Worm (Caenorhabditis elegans) whole organism, late embryonic: Measurements from ENCODE around the gene col-131.

Experiments used
- F13H6.1 ChIP-seq: sonication (generic microtip); optimal IDR thresholded peaks from 2 replicates; lab custom pipeline; 2016; ENCODE audit warnings: missing genetic modification characterization, missing compliant biosample characterization
- K09A11.1 ChIP-seq: sonication (generic microtip); optimal IDR thresholded peaks from 2 replicates; lab custom pipeline; 2017; ENCODE audit warnings: antibody characterized with exemption, mild to moderate bottlenecking, missing genetic modification characterization, missing compliant biosample characterization; ENCODE audit not compliant: insufficient read depth
- ceh-18 ChIP-seq: sonication (generic microtip); optimal IDR thresholded peaks from 2 replicates; lab custom pipeline; 2016; ENCODE audit warnings: missing genetic modification characterization, missing compliant biosample characterization
- ceh-19 ChIP-seq: fragments of 200-800 bp; sonication (Bioruptor generic); optimal IDR thresholded peaks from 2 replicates; lab custom pipeline; 2018; ENCODE audit warnings: mild to moderate bottlenecking, missing genetic modification characterization, missing compliant biosample characterization
- ceh-30 ChIP-seq: fragments of 150-350 bp; optimal IDR thresholded peaks from 2 replicates; lab custom pipeline; 2014; ENCODE audit warnings: missing biosample characterization, missing genetic modification characterization
- ceh-34 ChIP-seq: sonication (generic microtip); optimal IDR thresholded peaks from 2 replicates; lab custom pipeline; 2016; ENCODE audit warnings: mild to moderate bottlenecking, missing genetic modification characterization, missing compliant biosample characterization
- ceh-45 ChIP-seq: fragments of 200-800 bp; sonication (Bioruptor generic); IDR thresholded peaks from 2 replicates; pipeline ENCODE4 v1.3.6; 2022; ENCODE audit warnings: missing genetic modification reagents, missing genetic modification characterization, missing compliant biosample characterization
- ceh-6 ChIP-seq: fragments of 200-800 bp; sonication (Bioruptor generic); optimal IDR thresholded peaks from 2 replicates; lab custom pipeline; 2018; ENCODE audit warnings: mild to moderate bottlenecking, missing genetic modification characterization, missing compliant biosample characterization
- ceh-9 ChIP-seq: sonication (generic microtip); optimal IDR thresholded peaks from 2 replicates; lab custom pipeline; 2016; ENCODE audit warnings: mild to moderate bottlenecking, missing genetic modification characterization, inconsistent platforms, missing compliant biosample characterization
- che-1 ChIP-seq: sonication (generic microtip); optimal IDR thresholded peaks from 2 replicates; lab custom pipeline; 2016; ENCODE audit warnings: mild to moderate bottlenecking, missing genetic modification characterization, missing compliant biosample characterization
- dmd-4 ChIP-seq: sonication (generic microtip); optimal IDR thresholded peaks from 2 replicates; lab custom pipeline; 2016; ENCODE audit warnings: borderline replicate concordance, missing genetic modification characterization, missing compliant biosample characterization
- dve-1 ChIP-seq: sonication (generic microtip); optimal IDR thresholded peaks from 2 replicates; lab custom pipeline; 2017; ENCODE audit warnings: antibody characterized with exemption, mild to moderate bottlenecking, missing genetic modification characterization, missing compliant biosample characterization
- elt-2 ChIP-seq: sonication (generic microtip); optimal IDR thresholded peaks from 2 replicates; lab custom pipeline; 2016; ENCODE audit warnings: missing genetic modification reagents, missing genetic modification characterization, missing compliant biosample characterization
- elt-4 ChIP-seq: sonication (generic microtip); optimal IDR thresholded peaks from 2 replicates; lab custom pipeline; 2016; ENCODE audit warnings: missing genetic modification characterization, missing compliant biosample characterization
- ets-4 ChIP-seq: sonication (generic microtip); optimal IDR thresholded peaks from 2 replicates; lab custom pipeline; 2016; ENCODE audit warnings: missing genetic modification characterization, missing compliant biosample characterization
- eyg-1 ChIP-seq: sonication (generic microtip); optimal IDR thresholded peaks from 2 replicates; lab custom pipeline; 2016; ENCODE audit warnings: missing genotype, missing genetic modification characterization, missing compliant biosample characterization
- fkh-10 ChIP-seq: fragments of 150-350 bp; optimal IDR thresholded peaks from 2 replicates; lab custom pipeline; 2014; ENCODE audit warnings: missing biosample characterization, missing genetic modification reagents, missing genetic modification characterization
- gmeb-2 ChIP-seq: sonication (generic microtip); optimal IDR thresholded peaks from 2 replicates; lab custom pipeline; 2016; ENCODE audit warnings: missing genetic modification characterization, inconsistent platforms, missing compliant biosample characterization
- hlh-8 ChIP-seq: sonication (generic microtip); optimal IDR thresholded peaks from 2 replicates; lab custom pipeline; 2016; ENCODE audit warnings: missing genotype, missing genetic modification characterization, missing compliant biosample characterization
- lim-6 ChIP-seq: sonication (generic microtip); optimal IDR thresholded peaks from 2 replicates; lab custom pipeline; 2016; ENCODE audit warnings: missing genetic modification characterization, missing compliant biosample characterization
- lin-11 ChIP-seq: fragments of 200-800 bp; sonication (Bioruptor generic); optimal IDR thresholded peaks from 2 replicates; lab custom pipeline; 2018; ENCODE audit warnings: mild to moderate bottlenecking, missing genetic modification characterization, missing compliant biosample characterization
- madf-2 ChIP-seq: sonication (generic microtip); optimal IDR thresholded peaks from 2 replicates; lab custom pipeline; 2017; ENCODE audit warnings: missing genetic modification characterization, missing compliant biosample characterization
- mec-3 ChIP-seq: sonication (generic microtip); optimal IDR thresholded peaks from 2 replicates; lab custom pipeline; 2016; ENCODE audit warnings: borderline replicate concordance, missing genetic modification characterization, missing compliant biosample characterization
- nfya-1 ChIP-seq: sonication (generic microtip); optimal IDR thresholded peaks from 2 replicates; lab custom pipeline; 2017; ENCODE audit warnings: missing genetic modification characterization, mild to moderate bottlenecking, missing compliant biosample characterization, antibody characterized with exemption, moderate library complexity
- nhr-232 ChIP-seq: sonication (generic microtip); optimal IDR thresholded peaks from 2 replicates; lab custom pipeline; 2016; ENCODE audit warnings: missing genetic modification characterization, missing compliant biosample characterization
- npax-4 ChIP-seq: sonication (generic microtip); optimal IDR thresholded peaks from 2 replicates; lab custom pipeline; 2016; ENCODE audit warnings: missing genetic modification characterization, missing compliant biosample characterization
- odd-2 ChIP-seq: sonication (generic microtip); optimal IDR thresholded peaks from 2 replicates; lab custom pipeline; 2017; ENCODE audit warnings: antibody characterized with exemption, mild to moderate bottlenecking, missing genetic modification characterization, missing compliant biosample characterization
- pag-3 ChIP-seq: sonication (generic microtip); optimal IDR thresholded peaks from 2 replicates; lab custom pipeline; 2016; ENCODE audit warnings: missing compliant biosample characterization, missing genetic modification characterization, borderline replicate concordance
- pha-2 ChIP-seq: sonication (generic microtip); optimal IDR thresholded peaks from 2 replicates; lab custom pipeline; 2017; ENCODE audit warnings: mild to moderate bottlenecking, missing genetic modification characterization, missing compliant biosample characterization
- pros-1 ChIP-seq: fragments of 150-350 bp; optimal IDR thresholded peaks from 2 replicates; lab custom pipeline; 2014; ENCODE audit warnings: missing biosample characterization, missing genetic modification reagents, missing genetic modification characterization
- rnt-1 ChIP-seq: sonication (generic microtip); optimal IDR thresholded peaks from 2 replicates; lab custom pipeline; 2016; ENCODE audit warnings: missing genetic modification characterization, missing compliant biosample characterization
- sox-2 ChIP-seq: fragments of 200-800 bp; sonication (Bioruptor generic); IDR thresholded peaks from 2 replicates; pipeline ENCODE4 v1.3.6; 2022; ENCODE audit warnings: missing genetic modification reagents, missing genetic modification characterization, missing compliant biosample characterization
- tbx-2 ChIP-seq: sonication (generic microtip); optimal IDR thresholded peaks from 2 replicates; lab custom pipeline; 2016; ENCODE audit warnings: missing genetic modification characterization, missing compliant biosample characterization
- tbx-7 ChIP-seq: sonication (generic microtip); optimal IDR thresholded peaks from 2 replicates; lab custom pipeline; 2016; ENCODE audit warnings: missing genotype, missing genetic modification characterization, missing compliant biosample characterization
- ttx-3 ChIP-seq: sonication (generic microtip); optimal IDR thresholded peaks from 2 replicates; lab custom pipeline; 2016; ENCODE audit warnings: missing genetic modification reagents, missing genetic modification characterization, missing compliant biosample characterization
- unc-55 ChIP-seq: sonication (generic microtip); optimal IDR thresholded peaks from 2 replicates; lab custom pipeline; 2017; ENCODE audit warnings: missing biosample characterization, missing genetic modification reagents, missing genetic modification characterization
- unc-86 ChIP-seq: sonication (generic microtip); optimal IDR thresholded peaks from 2 replicates; lab custom pipeline; 2016; ENCODE audit warnings: missing genetic modification characterization, missing compliant biosample characterization
- ztf-16 ChIP-seq: sonication (generic microtip); optimal IDR thresholded peaks from 2 replicates; lab custom pipeline; 2017; ENCODE audit warnings: missing genetic modification characterization, missing compliant biosample characterization

Gene col-131

ce11 chrIV:13068451-13068850 lies 1.4 kb upstream of the col-131 start, which contains the start of gene scl-6:
Gene scl-6 (plus strand): TSS chrIV:13068751.
- TF ChIP-seq elt-2 (tag; lab: Kevin White, UChicago) (no peak), ceh-30 (tag; lab: Kevin White, UChicago) (no peak), hlh-8 (tag; lab: Kevin White, UChicago) (no peak), mec-3 (no peak), lim-6 (no peak), F13H6.1 (no peak), unc-55 (GFP tag; lab: Kevin White, UChicago) (no peak), rnt-1 (tag; lab: Kevin White, UChicago) (no peak), nfya-1 (tag; lab: Kevin White, UChicago) (no peak), ets-4 (tag; lab: Kevin White, UChicago) (no peak), npax-4 (tag; lab: Kevin White, UChicago) (no peak), sox-2 (GFP tag; lab: Robert Waterston, UW) (no peak), ceh-9 (tag; lab: Kevin White, UChicago) (no peak)

ce11 chrIV:13066044-13066443 lies 1.1 kb downstream of the col-131 start:
- TF ChIP-seq unc-86 (tag; lab: Kevin White, UChicago) (no peak), elt-4 (tag; lab: Kevin White, UChicago) (peak; percentile 37)

- TF ChIP-seq nfya-1 (tag; lab: Kevin White, UChicago) (no peak), mec-3 (no peak), gmeb-2 (tag; lab: Kevin White, UChicago) (no peak), fkh-10 (no peak), pha-2 (tag; lab: Kevin White, UChicago) (no peak), ceh-34 (tag; lab: Kevin White, UChicago) (no peak), hlh-8 (tag; lab: Kevin White, UChicago) (no peak), tbx-7 (tag; lab: Kevin White, UChicago) (no peak), dmd-4 (tag; lab: Kevin White, UChicago) (no peak), pag-3 (tag; lab: Kevin White, UChicago) (no peak), ceh-30 (tag; lab: Kevin White, UChicago) (no peak), madf-2 (no peak), ceh-6 (GFP tag; lab: Kevin White, UChicago) (no peak), dve-1 (tag; lab: Kevin White, UChicago) (no peak), ceh-45 (no peak), pros-1 (no peak), eyg-1 (tag; lab: Kevin White, UChicago) (no peak), lin-11 (tag; lab: Kevin White, UChicago) (no peak), tbx-2 (tag; lab: Kevin White, UChicago) (no peak), ttx-3 (tag; lab: Kevin White, UChicago) (no peak)
Observed at ce11 chrIV:13063714-13064113, 3.4 kb downstream of the col-131 start, which contains the start of gene scl-5. Gene scl-5 (plus strand): TSS chrIV:13064014.

- no peak for TF ChIP-seq ceh-45
- TF ChIP-seq ceh-19 (GFP tag; lab: Kevin White, UChicago), result no peak
- no peak for TF ChIP-seq ceh-18
- TF ChIP-seq K09A11.1, result no peak
Observed at ce11 chrIV:13059284-13059683, 7.8 kb downstream of the col-131 start, which contains the start of gene scl-3. Gene scl-3 (plus strand): TSS chrIV:13059584.

ce11 chrIV:13057418-13057817 lies 9.7 kb downstream of the col-131 start, which contains the start of gene scl-2:
Gene scl-2 (plus strand): TSS chrIV:13057710.
- TF ChIP-seq ceh-9 (tag; lab: Kevin White, UChicago), result no peak
- TF ChIP-seq nhr-232, result no peak
- no peak for TF ChIP-seq ztf-16 (tag; lab: Kevin White, UChicago)
- TF ChIP-seq odd-2 (tag; lab: Kevin White, UChicago), result no peak
- TF ChIP-seq che-1 (tag; lab: Kevin White, UChicago), result no peak
